Worm (Caenorhabditis elegans): Measurements from ENCODE around the gene F57A8.6.

Gene F57A8.6

DNA sequence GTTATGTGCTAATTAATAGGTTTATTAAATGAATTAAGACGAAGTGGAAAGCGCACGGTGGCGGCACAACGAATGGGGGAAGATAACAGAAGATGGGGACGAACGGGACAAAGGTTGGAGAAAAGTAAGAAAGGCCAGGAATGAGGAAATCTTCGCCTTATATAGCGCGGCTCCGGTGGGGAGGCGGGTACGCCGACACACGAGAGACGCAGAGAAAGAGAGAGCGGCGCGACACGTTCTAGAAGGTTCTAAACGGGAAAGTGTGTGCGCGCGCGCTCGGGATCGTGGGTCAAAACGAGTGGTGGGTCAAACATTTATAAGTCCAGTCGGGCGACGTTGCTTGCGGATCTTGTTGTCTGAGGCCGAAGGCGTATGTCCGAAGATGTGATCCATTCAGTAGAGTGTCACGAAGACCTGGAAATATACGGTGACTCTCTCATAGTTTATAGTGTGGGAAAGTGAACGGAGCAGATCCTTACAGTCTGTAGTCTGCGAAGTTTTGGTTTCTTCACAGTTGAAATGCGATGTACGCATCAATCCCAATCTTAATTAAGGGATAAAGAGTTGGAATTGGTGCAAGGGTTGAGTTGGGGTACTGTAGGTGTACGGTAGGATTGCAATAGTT is 24.4 kb downstream of the F57A8.6 start (continued):
- TF ChIP-seq nfyb-1 (GFP tag; IDR thresholded peaks at IDR 0.05) (0 out of 2 replicates have a peak, but pooled peaks have one; percentile 59), madf-8 (GFP tag; conservative IDR thresholded peaks at IDR 0.05) (peak; percentile 90), ekl-4 (GFP tag; IDR thresholded peaks at IDR 0.05) (peak; percentile 66; the same call in 1 of the 2 replicates), ceh-91 (GFP tag; IDR thresholded peaks at IDR 0.05) (peak; percentile 43)

DNA sequence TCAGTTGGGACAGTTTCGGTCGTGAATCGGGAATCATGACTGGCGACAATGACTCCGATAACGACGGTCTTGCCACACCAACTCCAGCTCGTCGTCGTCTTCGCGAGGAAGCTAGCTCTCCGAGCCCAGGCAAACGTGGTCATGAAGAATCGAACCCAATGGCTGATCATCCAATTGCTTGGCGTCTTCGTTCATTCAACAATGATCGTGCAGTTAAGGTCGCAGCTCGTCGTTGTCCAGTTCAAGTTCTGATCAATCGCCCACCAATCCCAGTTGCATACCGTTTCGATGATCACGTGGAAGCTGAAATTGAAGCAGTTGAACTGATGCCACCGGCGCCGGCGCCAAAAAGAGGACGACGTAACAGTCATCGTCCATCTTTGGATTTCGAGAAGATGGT is 26.5 kb downstream of the F57A8.6 start:
- peak; percentile 57; the same call in 1 of the 2 replicates for TF ChIP-seq zfh-2 (GFP tag; conservative IDR thresholded peaks at IDR 0.05)
- no peak for TF ChIP-seq C06A6.2 (GFP tag; conservative IDR thresholded peaks at IDR 0.05)

DNA sequence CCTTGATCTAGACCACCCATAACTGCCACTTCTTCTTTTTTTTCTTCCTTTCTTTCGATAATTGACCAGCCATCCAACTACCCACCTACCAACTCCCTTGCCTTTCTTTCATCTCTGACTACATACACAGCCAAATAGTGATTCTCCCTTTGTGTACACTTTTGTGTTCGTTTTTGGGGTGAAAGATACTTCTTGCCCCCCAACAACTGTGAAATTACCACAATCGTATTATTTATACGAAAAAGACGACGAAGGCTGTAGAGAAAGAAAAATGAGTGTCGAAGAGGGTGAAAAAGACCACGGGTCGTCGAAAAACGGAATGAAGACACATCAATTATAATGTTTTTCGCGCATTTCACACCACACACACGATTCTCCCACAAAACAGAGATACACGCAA is 27.2 kb downstream of the F57A8.6 start:
- no peak for TF ChIP-seq bed-1 (GFP tag; IDR thresholded peaks at IDR 0.05)
- peak; percentile 4 for TF ChIP-seq ceh-27 (GFP tag; optimal IDR thresholded peaks at IDR 0.05)
- TF ChIP-seq D2030.7 (GFP tag; IDR thresholded peaks at IDR 0.05): 0 out of 2 replicates have a peak, but pooled peaks have one; percentile 10
- TF ChIP-seq nfyb-1 (GFP tag; IDR thresholded peaks at IDR 0.05): 0 out of 2 replicates have a peak, but pooled peaks have one; percentile 31
- TF ChIP-seq chd-7 (tag; optimal IDR thresholded peaks at IDR 0.05): no peak

DNA sequence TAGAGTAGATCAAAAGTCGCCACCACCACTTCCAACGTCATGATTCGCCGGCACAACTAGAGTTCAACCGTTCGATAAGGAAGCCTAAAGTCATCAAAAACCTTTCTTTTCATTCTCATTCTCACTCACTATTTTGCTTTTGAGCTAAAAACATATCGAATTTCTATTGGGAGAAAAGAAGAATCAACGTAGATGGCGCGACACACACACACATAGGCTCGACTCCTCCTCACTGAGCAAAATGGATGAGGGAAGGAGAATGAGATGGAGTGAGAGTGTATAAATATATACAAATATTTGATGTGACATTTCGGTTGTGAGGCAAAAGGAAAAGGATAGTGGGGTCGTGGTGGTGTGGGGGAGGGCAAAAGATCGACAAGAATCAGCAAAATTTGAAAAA is 29.0 kb downstream of the F57A8.6 start:
- no peak for TF ChIP-seq gei-17 (GFP tag; optimal IDR thresholded peaks at IDR 0.05)
- no peak for TF ChIP-seq lin-26 (GFP tag; IDR thresholded peaks at IDR 0.05)
- TF ChIP-seq ama-1 (optimal IDR thresholded peaks at IDR 0.05): no peak
- no peak for TF ChIP-seq ama-1 (GFP tag; optimal IDR thresholded peaks at IDR 0.05)
- TF ChIP-seq egl-18 (GFP tag; IDR thresholded peaks at IDR 0.05): no peak
- no peak for TF ChIP-seq nfyb-1 (GFP tag; IDR thresholded peaks at IDR 0.05)
- TF ChIP-seq ekl-4 (GFP tag; IDR thresholded peaks at IDR 0.05): no peak
- TF ChIP-seq madf-8 (GFP tag; conservative IDR thresholded peaks at IDR 0.05): no peak
- TF ChIP-seq mxl-1 (tag; optimal IDR thresholded peaks at IDR 0.05): no peak
- TF ChIP-seq ccch-3 (GFP tag; optimal IDR thresholded peaks at IDR 0.05): no peak
- no peak for TF ChIP-seq let-526 (GFP tag; IDR thresholded peaks at IDR 0.05)
- no peak for TF ChIP-seq lir-1 (GFP tag; conservative IDR thresholded peaks at IDR 0.05)

DNA sequence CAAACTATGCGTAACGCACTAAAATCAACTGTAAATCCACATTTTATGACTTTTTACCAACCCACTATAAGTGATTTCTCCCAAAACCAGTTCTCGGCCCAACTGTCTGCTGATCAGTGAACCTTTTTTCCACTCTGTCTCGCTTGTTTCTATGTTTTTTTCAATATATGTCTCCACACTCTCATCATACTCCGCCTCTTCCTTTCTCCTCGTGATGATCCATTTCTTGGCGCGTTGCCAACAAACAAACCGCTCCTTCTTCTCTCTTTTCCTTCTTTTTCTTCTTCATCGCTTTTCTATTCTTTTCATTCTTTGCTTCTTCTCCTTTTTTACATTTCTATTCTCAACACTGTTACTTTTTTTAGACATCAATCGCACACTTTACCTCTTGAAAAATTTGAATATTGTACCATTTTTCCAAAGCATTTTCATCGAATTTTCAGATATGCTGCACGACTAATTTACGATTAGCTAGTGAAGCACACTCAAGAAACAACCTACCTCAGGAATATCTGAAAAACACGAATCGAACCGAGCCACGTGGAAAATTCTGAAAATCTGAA is 30.4 kb downstream of the F57A8.6 start, which contains the start of gene T06E8.8:
Gene T06E8.8, plus strand, starts transcription at position 513 of the 563 bp plus-strand sequence.
- TF ChIP-seq Y79H2A.3 (GFP tag; conservative IDR thresholded peaks at IDR 0.05): no peak
- no peak for TF ChIP-seq lin-54 (GFP tag; optimal IDR thresholded peaks at IDR 0.05)
- peak; percentile 25; the same call in 1 of the 2 replicates for TF ChIP-seq egrh-3 (GFP tag; IDR thresholded peaks at IDR 0.05)
- peak; percentile 61; the same call in 1 of the 2 replicates for TF ChIP-seq C06A6.2 (GFP tag; conservative IDR thresholded peaks at IDR 0.05)
- TF ChIP-seq ceh-91 (GFP tag; IDR thresholded peaks at IDR 0.05): no peak
- TF ChIP-seq ztf-22 (GFP tag; optimal IDR thresholded peaks at IDR 0.05): no peak
- TF ChIP-seq nhr-90 (tag; optimal IDR thresholded peaks at IDR 0.05): no peak
- no peak for TF ChIP-seq ceh-100 (GFP tag; IDR thresholded peaks at IDR 0.05)
- TF ChIP-seq rcor-1 (GFP tag; IDR thresholded peaks at IDR 0.05): no peak
- TF ChIP-seq lin-35 (GFP tag; optimal IDR thresholded peaks at IDR 0.05): peak in 1 of 3 experiments; percentile 25
- no peak for TF ChIP-seq F57C9.4 (tag; optimal IDR thresholded peaks at IDR 0.05)
- no peak for TF ChIP-seq him-1 (tag; optimal IDR thresholded peaks at IDR 0.05)
- TF ChIP-seq ztf-26 (tag; optimal IDR thresholded peaks at IDR 0.05): peak; percentile 53
- peak; percentile 41; the same call in 1 of the 2 replicates for TF ChIP-seq hmg-1.2 (GFP tag; IDR thresholded peaks at IDR 0.05)
- TF ChIP-seq F55B11.4 (tag; optimal IDR thresholded peaks at IDR 0.05; ENCODE audit: borderline replicate concordance, insufficient read depth): no peak
- no peak for TF ChIP-seq die-1 (tag; optimal IDR thresholded peaks at IDR 0.05)
- TF ChIP-seq K12H6.12 (tag; optimal IDR thresholded peaks at IDR 0.05): peak; percentile 40
- TF ChIP-seq ceh-27 (GFP tag; optimal IDR thresholded peaks at IDR 0.05): peak; percentile 25
- TF ChIP-seq Y53G8AR.9 (GFP tag; conservative IDR thresholded peaks at IDR 0.05): no peak
- peak; percentile 75 for TF ChIP-seq somi-1 (GFP tag; optimal IDR thresholded peaks at IDR 0.05)
- no peak for TF ChIP-seq cebp-1 (GFP tag; IDR thresholded peaks at IDR 0.05)
- peak; percentile 42 for TF ChIP-seq cebp-1 (tag; optimal IDR thresholded peaks at IDR 0.05)
- no peak for TF ChIP-seq nhr-120 (GFP tag; IDR thresholded peaks at IDR 0.05)
- TF ChIP-seq tbp1 (GFP tag; optimal IDR thresholded peaks at IDR 0.05): peak; percentile 24
- TF ChIP-seq mcd-1 (GFP tag; IDR thresholded peaks at IDR 0.05): peak; percentile 28; the same call in 1 of the 2 replicates

Data from whole organism, young adult.